Fruit fly (Drosophila melanogaster) whole organism, embryonic: ENCODE data around the gene CG10343.

Experiments used
- BEAF-32 ChIP-seq: fragments of 200-800 bp; sonication (Bioruptor generic); optimal IDR thresholded peaks from 3 replicates; lab custom pipeline; 2017; ENCODE audit warnings: missing biosample characterization, missing genetic modification characterization, mild to moderate bottlenecking, moderate library complexity, missing genetic modification reagents
- CG11696 ChIP-seq: fragments of 200-800 bp; sonication (Bioruptor generic); IDR thresholded peaks from 2 replicates; pipeline ENCODE4 v1.3.6; 2022; ENCODE audit warnings: missing biosample characterization, missing genetic modification characterization
- CG11723 ChIP-seq: fragments of 200-800 bp; sonication (Bioruptor generic); optimal IDR thresholded peaks from 2 replicates; lab custom pipeline; 2017; ENCODE audit warnings: missing biosample characterization, mild to moderate bottlenecking, missing genetic modification characterization
- CG12155 ChIP-seq: fragments of 200-800 bp; sonication (Bioruptor generic); optimal IDR thresholded peaks from 3 replicates; lab custom pipeline; 2016; ENCODE audit warnings: missing biosample characterization, missing genetic modification characterization
- CG12769 ChIP-seq: fragments of 200-800 bp; sonication (Bioruptor generic); optimal IDR thresholded peaks from 2 replicates; lab custom pipeline; 2019; ENCODE audit warnings: missing biosample characterization, mild to moderate bottlenecking, missing genetic modification characterization, moderate library complexity
- CG13123 ChIP-seq: fragments of 200-800 bp; sonication (Bioruptor generic); optimal IDR thresholded peaks from 2 replicates; lab custom pipeline; 2016; ENCODE audit warnings: missing biosample characterization, missing genetic modification characterization
- CG15269 ChIP-seq: fragments of 200-800 bp; sonication (Bioruptor generic); optimal IDR thresholded peaks from 2 replicates; lab custom pipeline; 2018; ENCODE audit warnings: missing biosample characterization, mild to moderate bottlenecking, missing genetic modification characterization, moderate library complexity
- CG15514 ChIP-seq: fragments of 200-800 bp; sonication (Bioruptor generic); optimal IDR thresholded peaks from 3 replicates; lab custom pipeline; 2017; ENCODE audit warnings: missing biosample characterization, missing genetic modification characterization, mild to moderate bottlenecking, moderate library complexity, missing genetic modification reagents
- CG1647 ChIP-seq: fragments of 200-800 bp; sonication (Bioruptor generic); optimal IDR thresholded peaks from 3 replicates; lab custom pipeline; 2016; ENCODE audit warnings: missing biosample characterization, missing genetic modification characterization
- CG17359 ChIP-seq: fragments of 200-800 bp; sonication (Bioruptor generic); optimal IDR thresholded peaks from 3 replicates; lab custom pipeline; 2018; ENCODE audit warnings: missing biosample characterization, mild to moderate bottlenecking, missing genetic modification characterization, moderate library complexity
- CG17385 ChIP-seq: fragments of 200-800 bp; sonication (Bioruptor generic); optimal IDR thresholded peaks from 3 replicates; lab custom pipeline; 2018; ENCODE audit warnings: missing biosample characterization, mild to moderate bottlenecking, missing genetic modification characterization
- CG2678 ChIP-seq: fragments of 200-800 bp; sonication (Bioruptor generic); optimal IDR thresholded peaks from 3 replicates; lab custom pipeline; 2019; ENCODE audit warnings: missing biosample characterization, mild to moderate bottlenecking, missing genetic modification characterization, moderate library complexity
- CG30020 ChIP-seq: fragments of 200-800 bp; optimal IDR thresholded peaks from 2 replicates; lab custom pipeline; 2019; ENCODE audit warnings: missing biosample characterization, mild to moderate bottlenecking, missing genetic modification characterization, moderate library complexity
- CG3163 ChIP-seq: fragments of 200-800 bp; sonication (Bioruptor generic); optimal IDR thresholded peaks from 3 replicates; lab custom pipeline; 2016; ENCODE audit warnings: missing biosample characterization, missing genetic modification characterization
- CG32532 ChIP-seq: fragments of 200-800 bp; sonication (Bioruptor generic); IDR thresholded peaks from 2 replicates; pipeline ENCODE4 v1.3.6; 2022; ENCODE audit warnings: missing biosample characterization, missing genetic modification characterization
- CG3281 ChIP-seq: fragments of 200-800 bp; sonication (Bioruptor generic); optimal IDR thresholded peaks from 3 replicates; lab custom pipeline; 2017; ENCODE audit warnings: missing biosample characterization, mild to moderate bottlenecking, missing genetic modification characterization
- CG34224 ChIP-seq: fragments of 200-800 bp; sonication (Bioruptor generic); IDR thresholded peaks from 3 replicates; pipeline ENCODE4 v1.3.6; 2022; ENCODE audit warnings: missing biosample characterization, missing genetic modification characterization; ENCODE audit not compliant: partially characterized antibody
- CG5180 ChIP-seq: fragments of 200-800 bp; sonication (Bioruptor generic); optimal IDR thresholded peaks from 3 replicates; lab custom pipeline; 2017; ENCODE audit warnings: missing biosample characterization, missing genetic modification characterization, mild to moderate bottlenecking, moderate library complexity, missing genetic modification reagents
- CG6683 ChIP-seq: fragments of 200-800 bp; sonication (Bioruptor generic); optimal IDR thresholded peaks from 2 replicates; lab custom pipeline; 2017; ENCODE audit warnings: missing biosample characterization, mild to moderate bottlenecking, missing genetic modification characterization, missing genetic modification reagents
- CG6765 ChIP-seq: fragments of 200-800 bp; sonication (Bioruptor generic); optimal IDR thresholded peaks from 3 replicates; lab custom pipeline; 2017; ENCODE audit warnings: missing biosample characterization, mild to moderate bottlenecking, missing genetic modification characterization
- CG6854 ChIP-seq: fragments of 200-800 bp; sonication (Bioruptor generic); optimal IDR thresholded peaks from 3 replicates; lab custom pipeline; 2017; ENCODE audit warnings: missing biosample characterization, mild to moderate bottlenecking, missing genetic modification characterization
- CG8924 ChIP-seq: fragments of 200-800 bp; optimal IDR thresholded peaks from 3 replicates; lab custom pipeline; 2019; ENCODE audit warnings: missing biosample characterization, mild to moderate bottlenecking, missing genetic modification characterization, moderate library complexity
- CG9817 ChIP-seq: fragments of 200-800 bp; sonication (Bioruptor generic); optimal IDR thresholded peaks from 2 replicates; lab custom pipeline; 2018; ENCODE audit warnings: missing biosample characterization, mild to moderate bottlenecking, missing genetic modification characterization, moderate library complexity
- CoRest ChIP-seq: fragments of 200-800 bp; sonication (Bioruptor generic); optimal IDR thresholded peaks from 3 replicates; lab custom pipeline; 2018; ENCODE audit warnings: missing biosample characterization, mild to moderate bottlenecking, missing genetic modification characterization, moderate library complexity
- Dll ChIP-seq: fragments of 200-800 bp; sonication (Bioruptor generic); IDR thresholded peaks from 4 replicates; pipeline ENCODE4 v1.3.6; 2022; ENCODE audit warnings: missing biosample characterization, missing genetic modification characterization; ENCODE audit not compliant: partially characterized antibody
- Fer2 ChIP-seq: fragments of 200-800 bp; sonication (Bioruptor generic); optimal IDR thresholded peaks from 2 replicates; lab custom pipeline; 2018; ENCODE audit warnings: missing biosample characterization, mild to moderate bottlenecking, missing genetic modification characterization, moderate library complexity
- Hand ChIP-seq: fragments of 200-800 bp; sonication (Bioruptor generic); optimal IDR thresholded peaks from 2 replicates; lab custom pipeline; 2017; ENCODE audit warnings: mild to moderate bottlenecking, missing biosample characterization, missing genetic modification reagents, missing genetic modification characterization
- Hmx ChIP-seq: fragments of 200-800 bp; sonication (Bioruptor generic); optimal IDR thresholded peaks from 2 replicates; lab custom pipeline; 2016; ENCODE audit warnings: missing biosample characterization, missing genetic modification characterization
- NC2β ChIP-seq: fragments of 200-800 bp; sonication (Bioruptor generic); optimal IDR thresholded peaks from 2 replicates; lab custom pipeline; 2016; ENCODE audit warnings: missing biosample characterization, missing genetic modification characterization
- NfI ChIP-seq: fragments of 200-800 bp; sonication (Bioruptor generic); optimal IDR thresholded peaks from 3 replicates; lab custom pipeline; 2018; ENCODE audit warnings: missing biosample characterization, mild to moderate bottlenecking, missing genetic modification characterization, moderate library complexity
- Opbp ChIP-seq: fragments of 200-800 bp; sonication (Bioruptor generic); IDR thresholded peaks from 3 replicates; pipeline ENCODE4 v1.3.6; 2022; ENCODE audit warnings: missing biosample characterization, missing genetic modification characterization; ENCODE audit not compliant: partially characterized antibody
- Sry-δ ChIP-seq: fragments of 200-800 bp; sonication (Bioruptor generic); optimal IDR thresholded peaks from 2 replicates; lab custom pipeline; 2016; ENCODE audit warnings: missing biosample characterization, missing genetic modification characterization
- ab ChIP-seq: fragments of 200-800 bp; sonication (Bioruptor generic); optimal IDR thresholded peaks from 2 replicates; lab custom pipeline; 2016; ENCODE audit warnings: missing biosample characterization, missing genetic modification characterization
- caup ChIP-seq: fragments of 200-800 bp; sonication (Bioruptor generic); optimal IDR thresholded peaks from 3 replicates; lab custom pipeline; 2017; ENCODE audit warnings: missing biosample characterization, mild to moderate bottlenecking, missing genetic modification characterization, moderate library complexity; ENCODE audit not compliant: severe bottlenecking
- ems ChIP-seq: fragments of 200-800 bp; sonication (Bioruptor generic); optimal IDR thresholded peaks from 3 replicates; lab custom pipeline; 2016; ENCODE audit warnings: missing biosample characterization, missing genetic modification characterization
- eyg ChIP-seq: fragments of 200-800 bp; sonication (Bioruptor generic); optimal IDR thresholded peaks from 3 replicates; lab custom pipeline; 2016; ENCODE audit warnings: missing biosample characterization, missing genetic modification characterization
- fd96Cb ChIP-seq: fragments of 200-800 bp; sonication (Bioruptor generic); optimal IDR thresholded peaks from 2 replicates; lab custom pipeline; 2018; ENCODE audit warnings: missing biosample characterization, mild to moderate bottlenecking, missing genetic modification characterization, moderate library complexity
- gsb ChIP-seq: fragments of 200-800 bp; sonication (Bioruptor generic); IDR thresholded peaks from 2 replicates; pipeline ENCODE4 v1.3.6; 2022; ENCODE audit warnings: missing biosample characterization, missing genetic modification characterization
- gt ChIP-seq: fragments of 200-800 bp; sonication (Bioruptor generic); IDR thresholded peaks from 2 replicates; pipeline ENCODE4 v1.3.6; 2022; ENCODE audit warnings: missing biosample characterization, missing genetic modification characterization
- hb ChIP-seq: fragments of 200-800 bp; sonication (Bioruptor generic); IDR thresholded peaks from 3 replicates; pipeline ENCODE4 v1.3.6; 2022; ENCODE audit warnings: missing biosample characterization, missing genetic modification characterization; ENCODE audit not compliant: partially characterized antibody
- ken ChIP-seq: fragments of 200-800 bp; sonication (Bioruptor generic); IDR thresholded peaks from 3 replicates; pipeline ENCODE4 v1.3.6; 2022; ENCODE audit warnings: missing biosample characterization, missing genetic modification characterization
- lab ChIP-seq: fragments of 200-800 bp; sonication (Bioruptor generic); optimal IDR thresholded peaks from 3 replicates; lab custom pipeline; 2017; ENCODE audit warnings: missing biosample characterization, missing genetic modification characterization, mild to moderate bottlenecking, moderate library complexity, missing genetic modification reagents
- nmo ChIP-seq: fragments of 200-800 bp; sonication (Bioruptor generic); optimal IDR thresholded peaks from 2 replicates; lab custom pipeline; 2018; ENCODE audit warnings: missing biosample characterization, mild to moderate bottlenecking, missing genetic modification characterization, moderate library complexity
- ro ChIP-seq: fragments of 200-800 bp; sonication (Bioruptor generic); IDR thresholded peaks from 2 replicates; pipeline ENCODE4 v1.3.6; 2022; ENCODE audit warnings: missing biosample characterization, missing genetic modification characterization
- scrt ChIP-seq: fragments of 200-800 bp; sonication (Bioruptor generic); optimal IDR thresholded peaks from 2 replicates; lab custom pipeline; 2018; ENCODE audit warnings: missing biosample characterization, mild to moderate bottlenecking, missing genetic modification characterization, moderate library complexity
- sens ChIP-seq: fragments of 200-800 bp; sonication (Bioruptor generic); peaks from one replicate; lab custom pipeline; 2016; ENCODE audit warnings: missing biosample characterization, missing genetic modification characterization
- twi ChIP-seq: fragments of 200-800 bp; optimal IDR thresholded peaks from 2 replicates; lab custom pipeline; 2019; ENCODE audit warnings: missing biosample characterization, mild to moderate bottlenecking, missing genetic modification characterization, moderate library complexity
- usp ChIP-seq: fragments of >200 bp; optimal IDR thresholded peaks from 2 replicates; lab custom pipeline; 2017; ENCODE audit warnings: missing biosample characterization, missing genetic modification characterization

The CG10343 gene

DNA sequence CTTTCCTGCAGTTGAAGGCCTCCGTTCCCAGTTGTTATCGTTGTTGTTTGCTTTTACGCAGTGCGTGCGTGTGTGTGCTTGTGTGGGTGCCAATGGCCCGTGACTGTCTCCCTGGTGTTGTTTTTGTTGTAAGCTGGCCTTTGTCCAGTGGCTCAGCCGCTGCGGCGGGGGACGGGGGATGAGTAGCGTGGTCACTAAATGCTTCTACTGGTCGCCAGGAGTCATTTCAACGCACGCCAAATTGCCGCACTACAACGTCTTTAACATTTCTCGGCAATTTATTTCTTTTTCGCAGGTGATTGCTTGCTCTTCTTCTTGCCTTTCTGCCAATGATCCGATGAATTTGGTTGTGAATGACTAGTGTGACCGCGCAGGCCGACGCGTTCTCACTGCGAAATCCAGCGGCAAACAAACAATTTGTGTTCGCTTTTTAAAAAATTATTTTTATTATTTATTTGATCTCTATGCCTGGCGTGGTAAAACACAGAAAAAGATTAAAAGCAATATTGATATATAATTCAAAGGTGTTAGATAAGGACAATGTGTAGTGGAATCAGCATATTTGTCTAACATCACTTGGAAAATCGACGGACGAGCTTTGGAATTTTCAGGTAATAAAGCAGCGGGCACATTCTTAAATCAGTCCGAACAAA, 5.1 kb downstream of the CG10343 start, which contains the start of the genes Faf2 and Grip71 (continued):
- TF ChIP-seq CG1647 (GFP tag; lab: Kevin White, UChicago) = peak; percentile 86
- TF ChIP-seq CG11723 = peak; percentile 75
- TF ChIP-seq CG17385 (GFP tag; lab: Kevin White, UChicago) = peak; percentile 98
- TF ChIP-seq CG6683 (GFP tag; lab: Kevin White, UChicago) = no peak
- peak; percentile 6 for TF ChIP-seq ab (GFP tag; lab: Kevin White, UChicago)
- peak; percentile 88 for TF ChIP-seq gsb
- peak; percentile 91 for TF ChIP-seq CG12155 (GFP tag; lab: Kevin White, UChicago)
- peak; percentile 38 for TF ChIP-seq CG6765
- peak; percentile 85 for TF ChIP-seq lab
- peak; percentile 26 for TF ChIP-seq eyg (GFP tag; lab: Kevin White, UChicago)
- peak; percentile 81 for TF ChIP-seq Fer2 (tag; lab: Kevin White, UChicago)
- 0 out of 3 replicates have a peak, but pooled peaks have one; percentile 26 for TF ChIP-seq CG34224 (GFP tag; lab: Robert Waterston, UW)
- TF ChIP-seq Dll = peak; percentile 59; the same call in 3 of the 4 replicates
- TF ChIP-seq CG17359 = peak; percentile 92
- TF ChIP-seq CG6854 = no peak
- peak; percentile 90 for TF ChIP-seq ems (GFP tag; lab: Kevin White, UChicago)
- peak; percentile 76 for TF ChIP-seq CG11696 (GFP tag; lab: Robert Waterston, UW)
- TF ChIP-seq gt (GFP tag; lab: Robert Waterston, UW) = peak; percentile 92
- TF ChIP-seq Hmx = peak; percentile 66
- TF ChIP-seq scrt (GFP tag; lab: Kevin White, UChicago) = peak; percentile 68
- peak; percentile 31; the same call in 1 of the 3 replicates for TF ChIP-seq Opbp (GFP tag; lab: Robert Waterston, UW)
- TF ChIP-seq CG15269 = peak; percentile 89
- peak; percentile 53; the same call in 1 of the 3 replicates for TF ChIP-seq hb (GFP tag; lab: Robert Waterston, UW)
- TF ChIP-seq CG9817 (tag; lab: Kevin White, UChicago) = peak; percentile 96
- peak; percentile 82 for TF ChIP-seq CG12769 (tag; lab: Kevin White, UChicago)
- TF ChIP-seq fd96Cb (tag; lab: Kevin White, UChicago) = peak; percentile 94
- TF ChIP-seq caup (GFP tag; lab: Kevin White, UChicago) = peak; percentile 84
- TF ChIP-seq CG5180 = peak; percentile 36
- peak; percentile 52 for TF ChIP-seq Hand
- TF ChIP-seq CG15514 = peak; percentile 90
- peak; percentile 85 for TF ChIP-seq ro (GFP tag; lab: Robert Waterston, UW)
- TF ChIP-seq CG30020 (tag; lab: Kevin White, UChicago) = peak; percentile 94
- TF ChIP-seq CG8924 (tag; lab: Kevin White, UChicago) = peak; percentile 86
- peak; percentile 79 for TF ChIP-seq BEAF-32 (GFP tag; lab: Kevin White, UChicago)
- TF ChIP-seq twi = peak; percentile 81
- peak; percentile 96 for TF ChIP-seq ken (GFP tag; lab: Robert Waterston, UW)
- peak; percentile 60 for TF ChIP-seq Sry-δ (GFP tag; lab: Kevin White, UChicago)
- peak; percentile 87 for TF ChIP-seq CG13123 (GFP tag; lab: Kevin White, UChicago)
- TF ChIP-seq sens (GFP tag; lab: Kevin White, UChicago) = peak; percentile 99
- peak; percentile 97 for TF ChIP-seq nmo
- TF ChIP-seq CoRest (tag; lab: Kevin White, UChicago) = peak; percentile 96
- TF ChIP-seq CG3163 (GFP tag; lab: Kevin White, UChicago) = peak; percentile 42
- peak; percentile 89 for TF ChIP-seq CG2678 (tag; lab: Kevin White, UChicago)
- peak; percentile 96 for TF ChIP-seq CG32532 (GFP tag; lab: Robert Waterston, UW)
- no peak for TF ChIP-seq usp (GFP tag; lab: Kevin White, UChicago)
- peak; percentile 92 for TF ChIP-seq NfI (GFP tag; lab: Kevin White, UChicago)
- TF ChIP-seq CG3281 = peak; percentile 75
- TF ChIP-seq NC2β (GFP tag; lab: Kevin White, UChicago) = peak; percentile 84
